Comparison of ENCODE assay signal across 6 worm cellular contexts in the genomic region with DNA sequence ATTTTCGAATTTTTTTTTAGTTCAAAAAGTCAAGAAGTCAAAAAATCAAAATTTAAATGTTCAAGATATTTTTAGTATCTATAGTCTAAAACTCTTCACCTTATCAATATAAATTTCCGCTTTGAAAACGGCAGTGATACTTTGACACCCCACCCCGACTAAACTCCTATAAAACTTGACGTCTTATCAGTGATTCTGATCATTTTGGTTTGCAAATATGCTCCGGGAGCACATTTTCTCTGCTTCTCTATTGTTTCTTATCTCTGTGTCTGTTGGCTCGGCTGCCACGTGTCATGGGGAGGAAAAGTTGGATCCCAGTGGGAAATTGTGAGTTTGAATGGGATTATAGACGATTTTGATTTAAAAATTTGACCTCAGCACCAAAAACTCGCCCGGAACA.
A peak's percentile ranks its signal among the peaks of the same experiment; 100 is the strongest.
TF ChIP-seq lines count a peak whose summit lies in the region.

A gene (plus strand): TSS at position 198 of the 400 bp plus-strand sequence.

TF ChIP-seq in whole organism, L1 larva, 84 proteins besides CTCF, POLR2A, EP300 and RAD21 (continues in another document):
- TF ChIP-seq hlh-17 (GFP tag; optimal IDR thresholded peaks at IDR 0.05; lab: Kevin White, UChicago; ENCODE audit: borderline replicate concordance) = no peak
- TF ChIP-seq sox-4 (tag; optimal IDR thresholded peaks at IDR 0.05; lab: Kevin White, UChicago) = no peak
- peak; percentile 5 for TF ChIP-seq nhr-20 (tag; optimal IDR thresholded peaks at IDR 0.05; lab: Kevin White, UChicago)
- no peak for TF ChIP-seq unc-98 (GFP tag; IDR thresholded peaks at IDR 0.05; lab: Robert Waterston, UW)
- no peak for TF ChIP-seq pqm-1 (tag; optimal IDR thresholded peaks at IDR 0.05; lab: Kevin White, UChicago)
- no peak for TF ChIP-seq Y116A8C.19 (tag; optimal IDR thresholded peaks at IDR 0.05; lab: Kevin White, UChicago; ENCODE audit: borderline replicate concordance)
- no peak for TF ChIP-seq snpc-4 (tag; optimal IDR thresholded peaks at IDR 0.05; lab: Kevin White, UChicago)
- TF ChIP-seq elt-2 (tag; optimal IDR thresholded peaks at IDR 0.05; lab: Kevin White, UChicago) = peak; percentile 89
- TF ChIP-seq unc-62 (GFP tag; optimal IDR thresholded peaks at IDR 0.05; lab: Kevin White, UChicago) = no peak
- peak in 1 of 2 experiments; percentile 14 for TF ChIP-seq lin-35 (GFP tag; optimal IDR thresholded peaks at IDR 0.05; lab: Kevin White, UChicago)
- no peak for TF ChIP-seq aha-1 (tag; optimal IDR thresholded peaks at IDR 0.05; lab: Kevin White, UChicago)
- no peak for TF ChIP-seq efl-3 (GFP tag; optimal IDR thresholded peaks at IDR 0.05; lab: Kevin White, UChicago)
- no peak for TF ChIP-seq alr-1 (tag; optimal IDR thresholded peaks at IDR 0.05; lab: Kevin White, UChicago; ENCODE audit: borderline replicate concordance)

TF ChIP-seq in whole organism, L2 larva, 48 proteins besides CTCF, POLR2A, EP300 and RAD21:
- TF ChIP-seq gmeb-1 (tag; optimal IDR thresholded peaks at IDR 0.05; lab: Kevin White, UChicago) (peak; percentile 46), aly-2 (tag; optimal IDR thresholded peaks at IDR 0.05; lab: Kevin White, UChicago) (no peak), crh-2 (tag; optimal IDR thresholded peaks at IDR 0.05; lab: Kevin White, UChicago) (peak; percentile 91), fos-1 (tag; optimal IDR thresholded peaks at IDR 0.05; lab: Kevin White, UChicago) (peak; percentile 70), blmp-1 (tag; optimal IDR thresholded peaks at IDR 0.05; lab: Kevin White, UChicago; ENCODE audit: insufficient read depth) (no peak), ztf-1 (GFP tag; conservative IDR thresholded peaks at IDR 0.05; lab: Robert Waterston, UW) (no peak), skn-1 (tag; optimal IDR thresholded peaks at IDR 0.05; lab: Kevin White, UChicago) (no peak)

TF ChIP-seq in whole organism, L3 larva, 47 proteins besides CTCF, POLR2A, EP300 and RAD21:
- TF ChIP-seq snpc-4 (tag; optimal IDR thresholded peaks at IDR 0.05; lab: Kevin White, UChicago) (no peak), ZK546.5 (tag; optimal IDR thresholded peaks at IDR 0.05; lab: Kevin White, UChicago) (no peak), sea-2 (GFP tag; optimal IDR thresholded peaks at IDR 0.05; lab: Kevin White, UChicago) (no peak), ceh-28 (tag; optimal IDR thresholded peaks at IDR 0.05; lab: Kevin White, UChicago) (no peak), elt-2 (tag; optimal IDR thresholded peaks at IDR 0.05; lab: Kevin White, UChicago) (peak; percentile 98), lin-15B (tag; optimal IDR thresholded peaks at IDR 0.05; lab: Kevin White, UChicago) (no peak), elt-1 (tag; optimal IDR thresholded peaks at IDR 0.05; lab: Kevin White, UChicago) (no peak), elt-3 (tag; optimal IDR thresholded peaks at IDR 0.05; lab: Kevin White, UChicago) (no peak), pha-4 (tag; optimal IDR thresholded peaks at IDR 0.05; lab: Kevin White, UChicago) (peak; percentile 41), jun-1 (tag; optimal IDR thresholded peaks at IDR 0.05; lab: Kevin White, UChicago) (peak; percentile 44), pqm-1 (tag; optimal IDR thresholded peaks at IDR 0.05; lab: Kevin White, UChicago) (peak; percentile 96), ztf-4 (tag; optimal IDR thresholded peaks at IDR 0.05; lab: Kevin White, UChicago) (no peak)

TF ChIP-seq in whole organism, L4 larva, 104 proteins besides CTCF, POLR2A, EP300 and RAD21 (continues in another document):
- peak; percentile 71 for TF ChIP-seq nhr-48 (tag; optimal IDR thresholded peaks at IDR 0.05; lab: Kevin White, UChicago)
- no peak for TF ChIP-seq nhr-76 (tag; optimal IDR thresholded peaks at IDR 0.05; lab: Kevin White, UChicago)
- TF ChIP-seq dmd-6 (GFP tag; IDR thresholded peaks at IDR 0.05; lab: Robert Waterston, UW) = peak; percentile 91
- no peak for TF ChIP-seq Y75B8A.6 (GFP tag; IDR thresholded peaks at IDR 0.05; lab: Robert Waterston, UW)
- no peak for TF ChIP-seq nhr-111 (GFP tag; optimal IDR thresholded peaks at IDR 0.05; lab: Kevin White, UChicago)
- TF ChIP-seq F10B5.3 (tag; optimal IDR thresholded peaks at IDR 0.05; lab: Kevin White, UChicago) = no peak
- no peak for TF ChIP-seq mep-1 (tag; optimal IDR thresholded peaks at IDR 0.05; lab: Kevin White, UChicago)
- peak; percentile 74 for TF ChIP-seq tra-1 (GFP tag; IDR thresholded peaks at IDR 0.05; lab: Robert Waterston, UW)
- TF ChIP-seq php-3 (GFP tag; IDR thresholded peaks at IDR 0.05; lab: Robert Waterston, UW) = peak; percentile 63
- peak; percentile 78 for TF ChIP-seq nhr-28 (tag; optimal IDR thresholded peaks at IDR 0.05; lab: Kevin White, UChicago)
- TF ChIP-seq mdl-1 (tag; optimal IDR thresholded peaks at IDR 0.05; lab: Kevin White, UChicago) = peak in 1 of 2 experiments; percentile 6
- no peak for TF ChIP-seq ZK546.5 (tag; optimal IDR thresholded peaks at IDR 0.05; lab: Kevin White, UChicago)
- peak; percentile 63 for TF ChIP-seq nhr-77 (tag; optimal IDR thresholded peaks at IDR 0.05; lab: Kevin White, UChicago)
- no peak for TF ChIP-seq mdt-29 (GFP tag; IDR thresholded peaks at IDR 0.05; lab: Robert Waterston, UW)
- TF ChIP-seq daf-16 (GFP tag; optimal IDR thresholded peaks at IDR 0.05; lab: Kevin White, UChicago) = no peak
- peak; percentile 79 for TF ChIP-seq daf-16 (tag; optimal IDR thresholded peaks at IDR 0.05; lab: Kevin White, UChicago)
- peak; percentile 92 for TF ChIP-seq pqm-1 (tag; optimal IDR thresholded peaks at IDR 0.05; lab: Kevin White, UChicago)
- TF ChIP-seq nhr-6 (tag; optimal IDR thresholded peaks at IDR 0.05; lab: Kevin White, UChicago) = no peak
- no peak for TF ChIP-seq hif-1 (tag; optimal IDR thresholded peaks at IDR 0.05; lab: Kevin White, UChicago)

TF ChIP-seq in whole organism, late embryonic, 69 proteins besides CTCF, POLR2A, EP300 and RAD21:
- TF ChIP-seq madf-2 (tag; optimal IDR thresholded peaks at IDR 0.05; lab: Kevin White, UChicago) (no peak), fkh-10 (GFP tag; optimal IDR thresholded peaks at IDR 0.05; lab: Kevin White, UChicago) (no peak), elt-2 (tag; optimal IDR thresholded peaks at IDR 0.05; lab: Kevin White, UChicago) (peak; percentile 56)

TF ChIP-seq in whole organism, young adult, 124 proteins besides CTCF, POLR2A, EP300 and RAD21:
- no peak for TF ChIP-seq K11D2.4 (GFP tag; IDR thresholded peaks at IDR 0.05; lab: Robert Waterston, UW)
- TF ChIP-seq mxl-1 (tag; optimal IDR thresholded peaks at IDR 0.05; lab: Kevin White, UChicago) = no peak
- no peak for TF ChIP-seq ztf-6 (GFP tag; IDR thresholded peaks at IDR 0.05; lab: Robert Waterston, UW)
- TF ChIP-seq ets-4 (GFP tag; optimal IDR thresholded peaks at IDR 0.05; lab: Kevin White, UChicago) = peak; percentile 22
- no peak for TF ChIP-seq ztf-25 (GFP tag; IDR thresholded peaks at IDR 0.05; lab: Robert Waterston, UW)
- no peak for TF ChIP-seq F23B12.7 (tag; optimal IDR thresholded peaks at IDR 0.05; lab: Kevin White, UChicago; ENCODE audit: insufficient read depth)
- no peak for TF ChIP-seq ztf-18 (tag; optimal IDR thresholded peaks at IDR 0.05; lab: Kevin White, UChicago)
- TF ChIP-seq lin-26 (GFP tag; IDR thresholded peaks at IDR 0.05; lab: Robert Waterston, UW) = no peak
- no peak for TF ChIP-seq lir-1 (GFP tag; conservative IDR thresholded peaks at IDR 0.05; lab: Robert Waterston, UW)
- TF ChIP-seq madf-3 (GFP tag; IDR thresholded peaks at IDR 0.05; lab: Robert Waterston, UW) = no peak
- TF ChIP-seq him-1 (tag; optimal IDR thresholded peaks at IDR 0.05; lab: Kevin White, UChicago) = no peak
- TF ChIP-seq F22D6.2 (tag; optimal IDR thresholded peaks at IDR 0.05; lab: Kevin White, UChicago) = no peak
- no peak for TF ChIP-seq unc-130 (GFP tag; optimal IDR thresholded peaks at IDR 0.05; lab: Kevin White, UChicago)
- TF ChIP-seq cebp-2 (GFP tag; IDR thresholded peaks at IDR 0.05; lab: Robert Waterston, UW) = no peak
- no peak for TF ChIP-seq aptf-2 (GFP tag; conservative IDR thresholded peaks at IDR 0.05; lab: Robert Waterston, UW)
- no peak for TF ChIP-seq ekl-4 (GFP tag; IDR thresholded peaks at IDR 0.05; lab: Robert Waterston, UW)
- no peak for TF ChIP-seq egl-44 (GFP tag; IDR thresholded peaks at IDR 0.05; lab: Robert Waterston, UW)
- no peak for TF ChIP-seq F55B11.4 (tag; optimal IDR thresholded peaks at IDR 0.05; lab: Kevin White, UChicago; ENCODE audit: borderline replicate concordance, insufficient read depth)
- no peak for TF ChIP-seq T07F8.4 (tag; optimal IDR thresholded peaks at IDR 0.05; lab: Kevin White, UChicago)
- TF ChIP-seq unc-62 (GFP tag; optimal IDR thresholded peaks at IDR 0.05; lab: Kevin White, UChicago) = peak; percentile 18
- no peak for TF ChIP-seq snpc-1.3 (tag; optimal IDR thresholded peaks at IDR 0.05; lab: Kevin White, UChicago; ENCODE audit: insufficient read depth)
- TF ChIP-seq lag-1 (GFP tag; IDR thresholded peaks at IDR 0.05; lab: Robert Waterston, UW) = no peak
- no peak for TF ChIP-seq egrh-3 (GFP tag; IDR thresholded peaks at IDR 0.05; lab: Robert Waterston, UW)
- TF ChIP-seq madf-10 (tag; optimal IDR thresholded peaks at IDR 0.05; lab: Kevin White, UChicago) = peak; percentile 1
- TF ChIP-seq nhr-90 (tag; optimal IDR thresholded peaks at IDR 0.05; lab: Kevin White, UChicago) = peak; percentile 22
- no peak for TF ChIP-seq cebp-1 (GFP tag; IDR thresholded peaks at IDR 0.05; lab: Robert Waterston, UW)
- TF ChIP-seq cebp-1 (tag; optimal IDR thresholded peaks at IDR 0.05; lab: Kevin White, UChicago) = peak; percentile 18
- TF ChIP-seq madf-6 (GFP tag; IDR thresholded peaks at IDR 0.05; lab: Robert Waterston, UW) = no peak
- peak; percentile 93 for TF ChIP-seq nhr-80 (tag; optimal IDR thresholded peaks at IDR 0.05; lab: Kevin White, UChicago)
- TF ChIP-seq ZK185.1 (tag; optimal IDR thresholded peaks at IDR 0.05; lab: Kevin White, UChicago; ENCODE audit: poor library complexity, severe bottlenecking) = no peak
- TF ChIP-seq dpff-1 (tag; optimal IDR thresholded peaks at IDR 0.05; lab: Kevin White, UChicago) = no peak
- no peak for TF ChIP-seq snpc-3.4 (tag; optimal IDR thresholded peaks at IDR 0.05; lab: Kevin White, UChicago)
- no peak for TF ChIP-seq atf-7 (tag; optimal IDR thresholded peaks at IDR 0.05; lab: Kevin White, UChicago)
- no peak for TF ChIP-seq nhr-179 (tag; optimal IDR thresholded peaks at IDR 0.05; lab: Kevin White, UChicago)
- TF ChIP-seq let-526 (GFP tag; IDR thresholded peaks at IDR 0.05; lab: Robert Waterston, UW) = no peak
- TF ChIP-seq lin-54 (GFP tag; optimal IDR thresholded peaks at IDR 0.05; lab: Kevin White, UChicago) = no peak
- TF ChIP-seq tbp1 (GFP tag; optimal IDR thresholded peaks at IDR 0.05; lab: Kevin White, UChicago) = peak; percentile 1
- peak; percentile 15 to 85 for TF ChIP-seq let-607 (tag; optimal IDR thresholded peaks at IDR 0.05; lab: Kevin White, UChicago)
- TF ChIP-seq attf-6 (GFP tag; IDR thresholded peaks at IDR 0.05; lab: Robert Waterston, UW) = no peak
- no peak for TF ChIP-seq ceh-91 (GFP tag; IDR thresholded peaks at IDR 0.05; lab: Robert Waterston, UW)
- TF ChIP-seq gei-17 (GFP tag; optimal IDR thresholded peaks at IDR 0.05; lab: Kevin White, UChicago) = no peak
